Fruit fly (Drosophila melanogaster) whole organism, embryonic: Measurements from ENCODE around the gene b6.

Source experiments
- Atf-2 ChIP-seq: fragments of 200-800 bp; sonication (Bioruptor generic); optimal IDR thresholded peaks from 2 replicates; lab custom pipeline; 2016; ENCODE audit warnings: missing biosample characterization, missing genetic modification characterization
- Atf6 ChIP-seq: fragments of 200-800 bp; sonication (Bioruptor generic); IDR thresholded peaks from 2 replicates; pipeline ENCODE4 v1.3.6; 2022; ENCODE audit warnings: missing biosample characterization, missing genetic modification characterization
- Awh ChIP-seq: fragments of 200-800 bp; sonication (Bioruptor generic); IDR thresholded peaks from 2 replicates; pipeline ENCODE4, ENCODE4 v1.3.6; 2022; ENCODE audit warnings: missing biosample characterization, missing genetic modification characterization
- CG10147 ChIP-seq: fragments of 200-800 bp; sonication (Bioruptor generic); optimal IDR thresholded peaks from 2 replicates; lab custom pipeline; 2019; ENCODE audit warnings: missing biosample characterization, mild to moderate bottlenecking, missing genetic modification characterization, moderate library complexity
- CG11247 ChIP-seq: fragments of 200-800 bp; sonication (Bioruptor generic); IDR thresholded peaks from 2 replicates; pipeline ENCODE4 v1.3.6; 2022; ENCODE audit warnings: missing biosample characterization, missing genetic modification characterization
- CG12104 ChIP-seq: fragments of 200-800 bp; sonication (Bioruptor generic); optimal IDR thresholded peaks from 3 replicates; lab custom pipeline; 2016; ENCODE audit warnings: missing biosample characterization, missing genetic modification characterization
- CG17912 ChIP-seq: fragments of 200-800 bp; sonication (Bioruptor generic); optimal IDR thresholded peaks from 2 replicates; lab custom pipeline; 2018; ENCODE audit warnings: missing biosample characterization, mild to moderate bottlenecking, missing genetic modification characterization
- CG1832 ChIP-seq: fragments of 200-800 bp; sonication (Bioruptor generic); optimal IDR thresholded peaks from 2 replicates; lab custom pipeline; 2017; ENCODE audit warnings: missing biosample characterization, mild to moderate bottlenecking, missing genetic modification characterization, inconsistent platforms
- CG31365 ChIP-seq: fragments of 200-800 bp; sonication (Bioruptor generic); optimal IDR thresholded peaks from 2 replicates; lab custom pipeline; 2018; ENCODE audit warnings: missing biosample characterization, mild to moderate bottlenecking, missing genetic modification characterization
- CG3163 ChIP-seq: fragments of 200-800 bp; sonication (Bioruptor generic); optimal IDR thresholded peaks from 3 replicates; lab custom pipeline; 2016; ENCODE audit warnings: missing biosample characterization, missing genetic modification characterization
- CG5180 ChIP-seq: fragments of 200-800 bp; sonication (Bioruptor generic); optimal IDR thresholded peaks from 3 replicates; lab custom pipeline; 2017; ENCODE audit warnings: missing biosample characterization, missing genetic modification characterization, mild to moderate bottlenecking, moderate library complexity, missing genetic modification reagents
- CG8359 ChIP-seq: fragments of 200-800 bp; sonication (Bioruptor generic); optimal IDR thresholded peaks from 2 replicates; lab custom pipeline; 2017; ENCODE audit warnings: missing biosample characterization, mild to moderate bottlenecking, missing genetic modification characterization, borderline replicate concordance
- Deaf1 ChIP-seq: fragments of 200-800 bp; optimal IDR thresholded peaks from 3 replicates; lab custom pipeline; 2019; ENCODE audit warnings: missing biosample characterization, mild to moderate bottlenecking, missing genetic modification characterization, moderate library complexity
- Ets65A ChIP-seq: fragments of 200-800 bp; sonication (Bioruptor generic); peaks from one replicate; lab custom pipeline; 2016; ENCODE audit warnings: missing biosample characterization, missing genetic modification characterization
- GATAe ChIP-seq: fragments of 200-800 bp; sonication (Bioruptor generic); conservative IDR thresholded peaks from 2 replicates; pipeline ENCODE4 v1.3.6; 2022; ENCODE audit warnings: missing biosample characterization, missing genetic modification characterization
- Lpt ChIP-seq: fragments of >200 bp; optimal IDR thresholded peaks from 2 replicates; lab custom pipeline; 2018; ENCODE audit warnings: missing biosample characterization, missing genetic modification characterization
- Med ChIP-seq: fragments of 200-800 bp; sonication (Bioruptor generic); peaks from one replicate; lab custom pipeline; 2016; ENCODE audit warnings: missing biosample characterization, missing genetic modification characterization, mild to moderate bottlenecking, inconsistent platforms, moderate library complexity
- Nf-YB ChIP-seq: fragments of 200-800 bp; sonication (Bioruptor generic); optimal IDR thresholded peaks from 3 replicates; lab custom pipeline; 2019; ENCODE audit warnings: missing biosample characterization, mild to moderate bottlenecking, missing genetic modification characterization, moderate library complexity
- Nf-YC ChIP-seq: fragments of 200-800 bp; optimal IDR thresholded peaks from 3 replicates; lab custom pipeline; 2019; ENCODE audit warnings: missing biosample characterization, mild to moderate bottlenecking, missing genetic modification characterization, moderate library complexity
- Sox102F ChIP-seq: fragments of 200-800 bp; sonication (Bioruptor generic); optimal IDR thresholded peaks from 2 replicates; lab custom pipeline; 2018; ENCODE audit warnings: missing biosample characterization, mild to moderate bottlenecking, missing genetic modification characterization, moderate library complexity
- az2 ChIP-seq: fragments of 200-800 bp; sonication (Bioruptor generic); optimal IDR thresholded peaks from 3 replicates; lab custom pipeline; 2016; ENCODE audit warnings: missing biosample characterization, missing genetic modification characterization
- cwo ChIP-seq: fragments of 200-800 bp; sonication (Bioruptor generic); optimal IDR thresholded peaks from 3 replicates; lab custom pipeline; 2017; ENCODE audit warnings: missing biosample characterization, missing genetic modification characterization, mild to moderate bottlenecking, moderate library complexity, missing genetic modification reagents
- dimm ChIP-seq: fragments of 200-800 bp; sonication (Bioruptor generic); IDR thresholded peaks from 2 replicates; pipeline ENCODE4 v1.3.6; 2022; ENCODE audit warnings: missing biosample characterization, missing genetic modification characterization
- esg ChIP-seq: fragments of 200-800 bp; sonication (Bioruptor generic); conservative IDR thresholded peaks from 2 replicates; pipeline ENCODE4 v1.3.6; 2022; ENCODE audit warnings: missing biosample characterization, missing genetic modification characterization
- eve ChIP-seq, 2 experiments: fragments of >200 bp; optimal IDR thresholded peaks; 2 replicates each; lab custom pipeline; 2017; ENCODE audit warnings: missing biosample characterization in 2 of 2, missing genetic modification characterization in 2 of 2
- exex ChIP-seq: fragments of 200-800 bp; sonication (Bioruptor generic); optimal IDR thresholded peaks from 4 replicates; lab custom pipeline; 2018; ENCODE audit warnings: missing biosample characterization, mild to moderate bottlenecking, missing genetic modification characterization, moderate library complexity
- hbn ChIP-seq: fragments of 200-800 bp; sonication (Bioruptor generic); IDR thresholded peaks from 2 replicates; pipeline ENCODE4 v1.3.6; 2022; ENCODE audit warnings: missing biosample characterization, missing genetic modification characterization; ENCODE audit not compliant: partially characterized antibody
- insv ChIP-seq, 2 experiments: fragments of 200-800 bp; sonication (Bioruptor generic); optimal IDR thresholded peaks; 3 replicates each; lab custom pipeline; 2016 to 2018; ENCODE audit warnings: missing biosample characterization in 2 of 2, missing genetic modification characterization in 2 of 2
- jing ChIP-seq: fragments of 200-800 bp; sonication (Bioruptor generic); optimal IDR thresholded peaks from 2 replicates; lab custom pipeline; 2018; ENCODE audit warnings: missing biosample characterization, mild to moderate bottlenecking, missing genetic modification characterization
- klu ChIP-seq: fragments of 200-800 bp; sonication (Bioruptor generic); IDR thresholded peaks from 2 replicates; pipeline ENCODE4 v1.3.6; 2022; ENCODE audit warnings: missing biosample characterization, missing genetic modification characterization
- knrl ChIP-seq: fragments of 200-800 bp; sonication (Bioruptor generic); IDR thresholded peaks from 3 replicates; pipeline ENCODE4 v1.3.6; 2022; ENCODE audit warnings: missing biosample characterization, missing genetic modification characterization; ENCODE audit not compliant: partially characterized antibody
- nerfin-2 ChIP-seq: fragments of 200-800 bp; sonication (Bioruptor generic); IDR thresholded peaks from 2 replicates; pipeline ENCODE4 v1.3.6; 2022; ENCODE audit warnings: missing biosample characterization, missing genetic modification characterization; ENCODE audit not compliant: partially characterized antibody
- so ChIP-seq: fragments of 200-800 bp; sonication (Bioruptor generic); IDR thresholded peaks from 3 replicates; pipeline ENCODE4 v1.3.6; 2022; ENCODE audit warnings: missing biosample characterization, missing genetic modification characterization
- vnd ChIP-seq: fragments of 200-800 bp; sonication (Bioruptor generic); IDR thresholded peaks from 3 replicates; pipeline ENCODE4 v1.3.6; 2022; ENCODE audit warnings: missing biosample characterization, missing genetic modification characterization; ENCODE audit not compliant: partially characterized antibody
- z ChIP-seq: fragments of 200-800 bp; sonication (Bioruptor generic); IDR thresholded peaks from 3 replicates; pipeline ENCODE4 v1.3.6; 2022; ENCODE audit warnings: missing biosample characterization, missing genetic modification characterization
- zf30C ChIP-seq: fragments of 200-800 bp; sonication (Bioruptor generic); optimal IDR thresholded peaks from 3 replicates; lab custom pipeline; 2018; ENCODE audit warnings: missing biosample characterization, mild to moderate bottlenecking, missing genetic modification characterization

The b6 gene

DNA sequence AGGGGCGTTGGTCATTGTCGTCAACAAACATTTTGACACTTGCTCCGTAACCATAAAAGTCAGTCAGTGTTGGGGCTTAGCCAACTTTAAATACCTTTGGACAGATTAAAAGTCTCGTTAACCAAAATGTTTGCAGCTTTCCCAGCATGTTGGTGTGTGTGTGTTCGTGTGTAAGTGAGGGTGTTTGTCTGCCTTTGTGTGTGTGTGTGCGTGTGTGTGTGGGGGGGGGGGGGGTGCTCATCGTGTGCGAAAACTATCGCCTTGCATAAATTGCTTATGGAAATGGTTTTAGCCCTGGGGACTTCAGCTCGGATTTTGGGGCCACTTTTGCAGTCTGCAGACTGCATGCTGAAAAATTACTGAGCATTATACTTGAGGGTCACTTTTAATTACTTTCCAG, 28.4 kb downstream of the b6 start:
- TF ChIP-seq klu (GFP tag; lab: Robert Waterston, UW), result no peak
- TF ChIP-seq Ets65A, result peak; percentile 39
- no peak for TF ChIP-seq Atf-2 (GFP tag; lab: Kevin White, UChicago)
- no peak for TF ChIP-seq Lpt (GFP tag; lab: Kevin White, UChicago)
- TF ChIP-seq, all 482 proteins: peak for 1

DNA sequence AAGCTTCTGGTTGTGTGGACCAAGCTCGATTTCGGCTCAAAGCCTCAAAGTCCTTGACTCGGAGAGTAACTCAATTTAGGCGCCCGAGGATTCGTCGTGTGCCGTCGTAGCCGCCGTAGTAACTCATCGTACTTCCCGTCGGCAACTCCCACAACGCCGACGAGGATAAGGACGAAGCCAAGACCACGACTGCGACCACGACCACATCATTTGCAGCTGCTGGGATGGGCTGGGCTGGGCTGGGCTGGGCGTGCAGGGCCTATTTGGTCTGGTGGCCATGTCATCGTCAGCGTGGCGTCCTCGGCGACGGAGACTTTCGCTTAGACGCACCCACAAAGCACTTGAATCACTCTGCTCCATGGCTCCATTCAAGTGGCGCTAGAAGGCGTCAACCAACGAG, 48.7 kb downstream of the b6 start:
- TF ChIP-seq dimm (GFP tag; lab: Robert Waterston, UW) (no peak), CG1832 (no peak), CG5180 (GFP tag; lab: Kevin White, UChicago) (no peak), Awh (GFP tag; lab: Robert Waterston, UW) (no peak), knrl (GFP tag; lab: Robert Waterston, UW) (no peak), CG12104 (GFP tag; lab: Kevin White, UChicago) (no peak), Atf6 (no peak), GATAe (GFP tag; lab: Robert Waterston, UW) (no peak), CG31365 (tag; lab: Kevin White, UChicago) (no peak), Nf-YC (peak; percentile 84), CG8359 (GFP tag; lab: Kevin White, UChicago) (no peak), Nf-YB (no peak), CG17912 (GFP tag; lab: Kevin White, UChicago) (no peak), vnd (no peak), eve (GFP tag; optimal IDR thresholded peaks at IDR 0.05; lab: Kevin White, UChicago) (no peak), so (GFP tag; lab: Robert Waterston, UW) (no peak), insv (GFP tag; optimal IDR thresholded peaks at IDR 0.05; lab: Kevin White, UChicago) (no peak), CG10147 (no peak), z (peak; percentile 45; the same call in 1 of the 3 replicates), hbn (no peak), jing (GFP tag; lab: Kevin White, UChicago) (no peak), Deaf1 (tag; lab: Kevin White, UChicago) (peak; percentile 91), Med (GFP tag; lab: Kevin White, UChicago) (peak; percentile 44), CG11247 (no peak), Sox102F (GFP tag; lab: Kevin White, UChicago) (no peak), exex (no peak), cwo (GFP tag; lab: Kevin White, UChicago) (no peak), CG3163 (GFP tag; lab: Kevin White, UChicago) (no peak), esg (no peak), zf30C (GFP tag; lab: Kevin White, UChicago) (no peak), nerfin-2 (GFP tag; lab: Robert Waterston, UW) (no peak), az2 (GFP tag; lab: Kevin White, UChicago) (no peak)
- TF ChIP-seq, all 482 proteins: peak for 4
